Worm (Caenorhabditis elegans): ENCODE results near the gene glc-4.

Gene glc-4

DNA sequence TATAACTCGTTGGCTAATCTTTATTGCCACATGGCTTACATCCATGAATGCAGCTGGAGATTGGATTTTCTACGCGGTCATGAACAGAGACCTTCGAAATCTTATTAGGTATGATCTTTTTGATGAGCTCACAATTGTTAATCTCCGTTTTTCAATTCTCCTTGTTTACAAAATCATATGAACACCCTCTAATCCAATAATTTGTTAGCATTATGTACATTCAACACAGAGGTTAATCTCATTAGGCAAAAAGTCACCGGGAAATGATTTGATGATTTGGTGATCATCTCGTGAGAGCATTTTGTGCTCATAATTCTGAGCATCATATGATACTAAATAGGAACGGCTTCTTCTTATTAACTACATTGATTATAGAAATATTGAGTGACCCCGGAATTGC is 28.5 kb downstream of the glc-4 start:
- TF ChIP-seq mdl-1 (tag; optimal IDR thresholded peaks at IDR 0.05) (no peak), nhr-21 (tag; optimal IDR thresholded peaks at IDR 0.05) (no peak), nhr-6 (tag; optimal IDR thresholded peaks at IDR 0.05) (no peak), sem-4 (tag; optimal IDR thresholded peaks at IDR 0.05) (no peak), nhr-23 (tag; optimal IDR thresholded peaks at IDR 0.05) (no peak), dmd-4 (tag; optimal IDR thresholded peaks at IDR 0.05) (no peak), nhr-129 (tag; optimal IDR thresholded peaks at IDR 0.05) (no peak), unc-62 (GFP tag; optimal IDR thresholded peaks at IDR 0.05) (no peak), fos-1 (tag; optimal IDR thresholded peaks at IDR 0.05) (no peak), sma-9 (GFP tag; optimal IDR thresholded peaks at IDR 0.05) (no peak), sma-9 (tag; optimal IDR thresholded peaks at IDR 0.05) (no peak), blmp-1 (tag; optimal IDR thresholded peaks at IDR 0.05; ENCODE audit: insufficient read depth) (no peak), peb-1 (tag; optimal IDR thresholded peaks at IDR 0.05) (no peak), nhr-25 (tag; optimal IDR thresholded peaks at IDR 0.05) (no peak), sma-3 (GFP tag; optimal IDR thresholded peaks at IDR 0.05) (no peak), nhr-10 (tag; optimal IDR thresholded peaks at IDR 0.05) (no peak), skn-1 (tag; optimal IDR thresholded peaks at IDR 0.05) (no peak)

- no peak for TF ChIP-seq lin-11 (tag; optimal IDR thresholded peaks at IDR 0.05)
- no peak for TF ChIP-seq skn-1 (tag; optimal IDR thresholded peaks at IDR 0.05)
- TF ChIP-seq aly-2 (tag; optimal IDR thresholded peaks at IDR 0.05), result no peak
- TF ChIP-seq snpc-4 (tag; optimal IDR thresholded peaks at IDR 0.05), result no peak
- TF ChIP-seq C34F6.9 (tag; optimal IDR thresholded peaks at IDR 0.05), result no peak
- no peak for TF ChIP-seq zag-1 (tag; optimal IDR thresholded peaks at IDR 0.05)
- no peak for TF ChIP-seq fos-1 (tag; optimal IDR thresholded peaks at IDR 0.05)
- no peak for TF ChIP-seq unc-62 (GFP tag; optimal IDR thresholded peaks at IDR 0.05)
- no peak for TF ChIP-seq lsy-2 (tag; optimal IDR thresholded peaks at IDR 0.05)
- no peak for TF ChIP-seq unc-39 (tag; optimal IDR thresholded peaks at IDR 0.05)
- TF ChIP-seq nhr-12 (tag; optimal IDR thresholded peaks at IDR 0.05), result no peak
- no peak for TF ChIP-seq ztf-1 (GFP tag; conservative IDR thresholded peaks at IDR 0.05)
- no peak for TF ChIP-seq ama-1 (optimal IDR thresholded peaks at IDR 0.05)
- TF ChIP-seq blmp-1 (tag; optimal IDR thresholded peaks at IDR 0.05; ENCODE audit: insufficient read depth), result no peak
- TF ChIP-seq peb-1 (tag; optimal IDR thresholded peaks at IDR 0.05), result no peak
- no peak for TF ChIP-seq elt-1 (tag; optimal IDR thresholded peaks at IDR 0.05)
Measured at ce11 chrII:7144307-7144706, 30.4 kb downstream of the glc-4 start, which contains the start of gene npr-31. Gene npr-31 (plus strand): TSS chrII:7144607.

DNA sequence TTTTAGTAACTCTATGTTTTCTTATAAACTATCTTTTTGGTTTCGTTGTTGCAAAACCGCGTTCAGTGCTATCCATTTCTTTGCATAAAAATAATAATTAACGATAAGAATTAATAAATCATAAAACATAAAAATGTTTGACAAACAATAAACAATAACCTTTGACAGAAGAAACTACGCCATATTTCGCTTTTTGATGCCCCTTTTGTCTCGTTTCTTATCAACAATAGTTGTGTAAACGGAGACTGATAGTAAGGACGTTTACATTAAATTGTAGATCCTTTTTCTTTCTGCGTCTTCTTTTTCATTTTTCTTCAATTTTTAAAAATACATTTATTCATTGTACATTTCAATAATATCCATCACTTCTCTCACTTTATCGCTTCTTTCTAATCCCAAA is 35.7 kb downstream of the glc-4 start:
- TF ChIP-seq blmp-1 (tag; optimal IDR thresholded peaks at IDR 0.05; ENCODE audit: insufficient read depth), result no peak
- peak; percentile 54 for TF ChIP-seq sma-9 (GFP tag; optimal IDR thresholded peaks at IDR 0.05)
- no peak for TF ChIP-seq sma-9 (tag; optimal IDR thresholded peaks at IDR 0.05)
- TF ChIP-seq fos-1 (tag; optimal IDR thresholded peaks at IDR 0.05), result peak; percentile 67

DNA sequence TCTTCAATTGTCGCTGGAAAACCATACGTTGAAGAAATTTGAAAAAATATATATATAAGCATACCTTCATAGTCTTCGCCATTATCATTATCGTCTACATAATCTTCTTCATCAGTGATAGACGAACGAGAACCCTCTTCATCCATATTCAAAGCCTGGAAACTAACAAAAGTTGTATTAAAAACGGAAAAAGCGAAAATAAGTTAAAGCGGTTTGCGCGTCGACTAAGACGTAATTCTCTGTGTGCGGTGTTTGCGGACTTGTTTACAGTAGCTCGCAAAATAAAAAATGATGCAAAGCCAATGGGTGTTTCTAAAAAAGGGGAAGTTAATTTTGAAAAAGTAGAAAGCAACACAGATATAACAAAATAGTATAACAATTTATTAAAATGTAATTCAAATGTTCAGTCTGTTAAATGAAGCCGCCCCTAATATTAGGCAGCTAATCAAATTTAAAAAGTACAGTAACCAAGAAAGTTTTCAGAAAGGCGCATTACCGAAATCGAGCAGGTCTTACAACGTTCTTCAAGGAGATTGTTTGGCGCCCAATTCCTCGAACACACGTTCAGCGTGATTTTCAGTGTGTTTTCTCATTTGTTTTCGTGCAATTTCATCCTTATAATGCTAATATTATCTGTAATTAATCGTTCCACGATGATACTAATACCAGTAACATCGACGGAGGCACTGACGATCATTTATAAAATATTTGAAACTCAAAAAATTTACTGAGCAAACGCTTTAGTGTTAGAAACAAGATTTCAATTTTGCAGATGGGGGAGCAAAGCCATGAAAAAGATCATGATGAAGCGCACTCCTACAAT is 42.7 kb downstream of the glc-4 start, which contains the start of the genes T07F8.4 and gld-3:
Gene T07F8.4, minus strand, starts transcription at position 162 of the 823 bp plus-strand sequence.
Gene gld-3, plus strand, starts transcription at position 773 of the 823 bp plus-strand sequence.
- no peak for TF ChIP-seq R02D3.7 (tag; optimal IDR thresholded peaks at IDR 0.05)
- no peak for TF ChIP-seq ztf-1 (GFP tag; conservative IDR thresholded peaks at IDR 0.05)
- no peak for TF ChIP-seq sem-4 (tag; optimal IDR thresholded peaks at IDR 0.05)
- no peak for TF ChIP-seq ceh-82 (tag; optimal IDR thresholded peaks at IDR 0.05)
- TF ChIP-seq nhr-237 (tag; optimal IDR thresholded peaks at IDR 0.05), result no peak
- TF ChIP-seq snpc-4 (tag; optimal IDR thresholded peaks at IDR 0.05), result no peak
- no peak for TF ChIP-seq nhr-6 (tag; optimal IDR thresholded peaks at IDR 0.05)
- TF ChIP-seq unc-62 (GFP tag; optimal IDR thresholded peaks at IDR 0.05), result no peak
- no peak for TF ChIP-seq nhr-10 (tag; optimal IDR thresholded peaks at IDR 0.05)
- TF ChIP-seq sma-3 (GFP tag; optimal IDR thresholded peaks at IDR 0.05), result no peak
- no peak for TF ChIP-seq alr-1 (tag; optimal IDR thresholded peaks at IDR 0.05)
- TF ChIP-seq lin-39 (tag; optimal IDR thresholded peaks at IDR 0.05), result no peak
- TF ChIP-seq crh-2 (tag; optimal IDR thresholded peaks at IDR 0.05), result peak; percentile 12
- TF ChIP-seq lin-11 (tag; optimal IDR thresholded peaks at IDR 0.05), result no peak
- no peak for TF ChIP-seq Y55F3AM.14 (GFP tag; optimal IDR thresholded peaks at IDR 0.05)
- TF ChIP-seq nhr-23 (tag; optimal IDR thresholded peaks at IDR 0.05), result no peak
- no peak for TF ChIP-seq ama-1 (optimal IDR thresholded peaks at IDR 0.05)
- TF ChIP-seq ceh-16 (tag; optimal IDR thresholded peaks at IDR 0.05), result no peak
- TF ChIP-seq fos-1 (tag; optimal IDR thresholded peaks at IDR 0.05), result peak; percentile 33
- TF ChIP-seq aly-2 (tag; optimal IDR thresholded peaks at IDR 0.05), result no peak
- TF ChIP-seq mdl-1 (tag; optimal IDR thresholded peaks at IDR 0.05), result no peak
- TF ChIP-seq unc-39 (tag; optimal IDR thresholded peaks at IDR 0.05), result no peak
- no peak for TF ChIP-seq gmeb-1 (tag; optimal IDR thresholded peaks at IDR 0.05)
- TF ChIP-seq mab-5 (tag; optimal IDR thresholded peaks at IDR 0.05), result no peak
- peak; percentile 76 for TF ChIP-seq nhr-129 (tag; optimal IDR thresholded peaks at IDR 0.05)
- TF ChIP-seq ztf-11 (tag; optimal IDR thresholded peaks at IDR 0.05), result no peak
- peak; percentile 56 for TF ChIP-seq C34F6.9 (tag; optimal IDR thresholded peaks at IDR 0.05)
- TF ChIP-seq ztf-4 (tag; optimal IDR thresholded peaks at IDR 0.05), result no peak
- no peak for TF ChIP-seq skn-1 (tag; optimal IDR thresholded peaks at IDR 0.05)
- no peak for TF ChIP-seq nhr-12 (tag; optimal IDR thresholded peaks at IDR 0.05)
- no peak for TF ChIP-seq egl-27 (tag; optimal IDR thresholded peaks at IDR 0.05)
- no peak for TF ChIP-seq elt-1 (tag; optimal IDR thresholded peaks at IDR 0.05)
- TF ChIP-seq nhr-25 (tag; optimal IDR thresholded peaks at IDR 0.05), result no peak
- TF ChIP-seq ZK546.5 (tag; optimal IDR thresholded peaks at IDR 0.05), result no peak
- no peak for TF ChIP-seq blmp-1 (tag; optimal IDR thresholded peaks at IDR 0.05; ENCODE audit: insufficient read depth)
- peak; percentile 41 to 96 for TF ChIP-seq lsy-2 (tag; optimal IDR thresholded peaks at IDR 0.05)
- no peak for TF ChIP-seq unc-55 (GFP tag; optimal IDR thresholded peaks at IDR 0.05)
